Worm (Caenorhabditis elegans): ENCODE results near the gene ZK896.5.

DNA sequence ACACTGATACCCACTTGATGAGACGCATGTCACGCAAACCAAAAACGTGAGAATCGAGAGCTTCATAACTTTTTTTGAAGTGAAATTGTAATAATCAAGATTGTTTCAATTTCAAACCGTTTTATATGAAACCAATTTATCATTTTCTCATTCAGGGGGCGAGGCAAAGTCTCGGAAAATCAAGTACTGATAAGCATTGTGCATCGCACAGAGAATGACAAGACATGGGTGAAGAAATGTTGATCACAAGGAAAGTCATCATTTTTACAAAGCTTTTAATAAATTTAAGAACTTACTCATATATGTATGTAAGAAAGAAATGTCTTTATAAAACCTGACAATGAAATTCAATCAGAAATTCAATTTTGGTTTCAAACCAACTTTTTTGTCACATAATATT is 27.1 kb upstream of the ZK896.5 start, which contains the start of gene K08D8.3:
- TF ChIP-seq elt-1 (tag; optimal IDR thresholded peaks at IDR 0.05; ENCODE audit: borderline replicate concordance, insufficient read depth) (no peak), nhr-76 (tag; optimal IDR thresholded peaks at IDR 0.05) (no peak), nhr-28 (tag; optimal IDR thresholded peaks at IDR 0.05) (no peak)

Data from whole organism, mixed stage, embryonic.